Worm (Caenorhabditis elegans): ENCODE data around the gene C04G6.6.

The C04G6.6 gene

ce11 chrII:5057315-5057714 is 42.2 kb downstream of the C04G6.6 start:
- TF ChIP-seq hmg-20 (GFP tag; IDR thresholded peaks at IDR 0.05) = peak; percentile 53; the same call in 1 of the 2 replicates
- no peak for TF ChIP-seq nhr-27 (tag; optimal IDR thresholded peaks at IDR 0.05)
- TF ChIP-seq T26A5.8 (tag; optimal IDR thresholded peaks at IDR 0.05) = no peak
- TF ChIP-seq atf-7 (tag; optimal IDR thresholded peaks at IDR 0.05) = peak; percentile 8
- peak; percentile 69 for TF ChIP-seq lsl-1 (GFP tag; optimal IDR thresholded peaks at IDR 0.05)
- TF ChIP-seq madf-6 (GFP tag; IDR thresholded peaks at IDR 0.05) = peak; percentile 85
- peak; percentile 52 for TF ChIP-seq C17E4.6 (GFP tag; IDR thresholded peaks at IDR 0.05)
- TF ChIP-seq ekl-4 (GFP tag; IDR thresholded peaks at IDR 0.05) = peak; percentile 88
- TF ChIP-seq snpc-1.1 (tag; optimal IDR thresholded peaks at IDR 0.05; ENCODE audit: insufficient read depth) = peak; percentile 97
- no peak for TF ChIP-seq Y53F4B.3 (GFP tag; IDR thresholded peaks at IDR 0.05)
- TF ChIP-seq let-607 (tag; optimal IDR thresholded peaks at IDR 0.05) = peak in 1 of 2 experiments; percentile 38
- TF ChIP-seq sdz-38 (tag; optimal IDR thresholded peaks at IDR 0.05) = no peak
- TF ChIP-seq madf-10 (tag; optimal IDR thresholded peaks at IDR 0.05) = peak; percentile 40
- TF ChIP-seq nfya-1 (tag; optimal IDR thresholded peaks at IDR 0.05; ENCODE audit: borderline replicate concordance, insufficient read depth) = no peak
- no peak for TF ChIP-seq F55B11.4 (tag; optimal IDR thresholded peaks at IDR 0.05; ENCODE audit: borderline replicate concordance, insufficient read depth)
- no peak for TF ChIP-seq dpff-1 (tag; optimal IDR thresholded peaks at IDR 0.05)
- peak; percentile 64 for TF ChIP-seq lin-54 (GFP tag; optimal IDR thresholded peaks at IDR 0.05)
- TF ChIP-seq hmg-1.2 (GFP tag; IDR thresholded peaks at IDR 0.05) = peak; percentile 74
- TF ChIP-seq somi-1 (GFP tag; optimal IDR thresholded peaks at IDR 0.05) = no peak
- no peak for TF ChIP-seq dpl-1 (GFP tag; optimal IDR thresholded peaks at IDR 0.05)
- TF ChIP-seq K12H6.12 (tag; optimal IDR thresholded peaks at IDR 0.05) = peak; percentile 31
- TF ChIP-seq nfyb-1 (GFP tag; IDR thresholded peaks at IDR 0.05) = peak; percentile 88
- TF ChIP-seq ccch-3 (GFP tag; optimal IDR thresholded peaks at IDR 0.05) = no peak
- no peak for TF ChIP-seq fkh-3 (tag; optimal IDR thresholded peaks at IDR 0.05)
- TF ChIP-seq tlf-1 (GFP tag; optimal IDR thresholded peaks at IDR 0.05) = peak; percentile 43
- TF ChIP-seq zim-3 (tag; optimal IDR thresholded peaks at IDR 0.05) = peak; percentile 38
- TF ChIP-seq snpc-1.3 (tag; optimal IDR thresholded peaks at IDR 0.05; ENCODE audit: insufficient read depth) = peak; percentile 18
- TF ChIP-seq nhr-179 (tag; optimal IDR thresholded peaks at IDR 0.05) = no peak
- TF ChIP-seq attf-6 (GFP tag; IDR thresholded peaks at IDR 0.05) = peak; percentile 62; the same call in 1 of the 2 replicates
- peak; percentile 19 for TF ChIP-seq ceh-79 (tag; optimal IDR thresholded peaks at IDR 0.05)
- TF ChIP-seq egl-18 (GFP tag; IDR thresholded peaks at IDR 0.05) = no peak
- TF ChIP-seq ceh-100 (GFP tag; IDR thresholded peaks at IDR 0.05) = peak; percentile 86
- peak; percentile 74 for TF ChIP-seq D2030.7 (GFP tag; IDR thresholded peaks at IDR 0.05)
- TF ChIP-seq let-526 (GFP tag; IDR thresholded peaks at IDR 0.05) = 0 out of 2 replicates have a peak, but pooled peaks have one; percentile 19
- no peak for TF ChIP-seq unc-130 (GFP tag; optimal IDR thresholded peaks at IDR 0.05)
- no peak for TF ChIP-seq nfya-2 (GFP tag; IDR thresholded peaks at IDR 0.05)
- TF ChIP-seq ceh-40 (GFP tag; IDR thresholded peaks at IDR 0.05) = 0 out of 2 replicates have a peak, but pooled peaks have one; percentile 42
- TF ChIP-seq Y79H2A.3 (GFP tag; conservative IDR thresholded peaks at IDR 0.05) = no peak
- TF ChIP-seq egl-44 (GFP tag; IDR thresholded peaks at IDR 0.05) = 0 out of 2 replicates have a peak, but pooled peaks have one; percentile 16
- no peak for TF ChIP-seq lag-1 (GFP tag; IDR thresholded peaks at IDR 0.05)
- no peak for TF ChIP-seq ztf-22 (GFP tag; optimal IDR thresholded peaks at IDR 0.05)
- TF ChIP-seq lsy-27 (tag; optimal IDR thresholded peaks at IDR 0.05; ENCODE audit: borderline replicate concordance, insufficient read depth) = no peak
- no peak for TF ChIP-seq tbx-9 (tag; optimal IDR thresholded peaks at IDR 0.05; ENCODE audit: borderline replicate concordance)
- TF ChIP-seq ztf-18 (tag; optimal IDR thresholded peaks at IDR 0.05) = peak; percentile 32
- no peak for TF ChIP-seq Y67H2A.10 (GFP tag; conservative IDR thresholded peaks at IDR 0.05)
- no peak for TF ChIP-seq F57C9.4 (tag; optimal IDR thresholded peaks at IDR 0.05)
- TF ChIP-seq tbp1 (GFP tag; optimal IDR thresholded peaks at IDR 0.05) = peak; percentile 99
- TF ChIP-seq ztf-28 (GFP tag; IDR thresholded peaks at IDR 0.05) = peak; percentile 48; the same call in 1 of the 2 replicates

All from whole organism, young adult.